Fruit fly (Drosophila melanogaster) S2 (cell line): ENCODE results near the gene Ppm1.

Source experiments
- CG8478 ChIP-seq: fragments of >200 bp; optimal IDR thresholded peaks from 2 replicates; lab custom pipeline; 2018
- CTCF ChIP-seq, 2 experiments: fragments of >200 bp; optimal IDR thresholded peaks; 2 replicates each; lab custom pipeline; 2018

dm6 chr3L:536104-536503 lies 45.0 kb upstream of the Ppm1 start:
- TF ChIP-seq CG8478 (lab: Kevin White, UChicago) (no peak), CTCF (optimal IDR thresholded peaks at IDR 0.05; lab: Kevin White, UChicago) (no peak)
